Worm (Caenorhabditis elegans) whole organism, L4 larva: ENCODE measurements around the gene F22B5.6.

ENCODE experiments used
- D1046.2 ChIP-seq: fragments of 200-800 bp; sonication (Bioruptor generic); IDR thresholded peaks from 2 replicates; pipeline ENCODE4 v1.3.6; 2022; ENCODE audit warnings: missing genetic modification characterization, missing compliant biosample characterization
- F10B5.3 ChIP-seq: sonication (generic microtip); optimal IDR thresholded peaks from 2 replicates; lab custom pipeline; 2016; ENCODE audit warnings: mild to moderate bottlenecking, missing genetic modification characterization, missing compliant biosample characterization
- R02D3.7 ChIP-seq: fragments of 150-350 bp; sonication (generic microtip); optimal IDR thresholded peaks from 3 replicates; lab custom pipeline; 2014; ENCODE audit warnings: missing biosample characterization, missing genetic modification characterization
- T20F7.1 ChIP-seq: fragments of 200-800 bp; sonication (Bioruptor generic); optimal IDR thresholded peaks from 2 replicates; lab custom pipeline; 2018; ENCODE audit warnings: mild to moderate bottlenecking, missing genetic modification characterization, missing compliant biosample characterization
- Y75B8A.6 ChIP-seq: fragments of 200-800 bp; sonication (Bioruptor generic); IDR thresholded peaks from 2 replicates; pipeline ENCODE4 v1.3.6; 2022; ENCODE audit warnings: missing genetic modification reagents, missing genetic modification characterization, missing compliant biosample characterization
- ZK546.5 ChIP-seq, 2 experiments: sonication (generic microtip); optimal IDR thresholded peaks; 2 replicates each; lab custom pipeline; 2017; ENCODE audit warnings: missing biosample characterization in 2 of 2, missing genetic modification characterization in 2 of 2
- aha-1 ChIP-seq: fragments of 150-350 bp; peaks from one replicate; lab custom pipeline; 2014; ENCODE audit warnings: missing biosample characterization, missing genetic modification characterization
- ama-1 ChIP-seq: fragments of 150-350 bp; optimal IDR thresholded peaks from 2 replicates; lab custom pipeline; 2014; ENCODE audit warnings: inconsistent platforms, mixed read lengths
- arid-1 ChIP-seq: fragments of 200-800 bp; sonication (Bioruptor generic); conservative IDR thresholded peaks from 2 replicates; pipeline ENCODE4 v1.3.6; 2022; ENCODE audit warnings: missing genetic modification reagents, missing genetic modification characterization, missing compliant biosample characterization
- attf-4 ChIP-seq: sonication (generic microtip); optimal IDR thresholded peaks from 3 replicates; lab custom pipeline; 2017; ENCODE audit warnings: missing biosample characterization, missing genetic modification characterization
- ceh-32 ChIP-seq: sonication (generic microtip); optimal IDR thresholded peaks from 2 replicates; lab custom pipeline; 2016; ENCODE audit warnings: mild to moderate bottlenecking, missing genetic modification characterization, missing compliant biosample characterization; ENCODE audit not compliant: poor library complexity
- ceh-62 ChIP-seq: sonication (generic microtip); optimal IDR thresholded peaks from 2 replicates; lab custom pipeline; 2017; ENCODE audit warnings: missing biosample characterization, missing genetic modification characterization
- daf-16 ChIP-seq, 3 experiments: sonication (generic microtip); optimal IDR thresholded peaks; 2 replicates each; lab custom pipeline; 2016 to 2017; ENCODE audit warnings: missing genetic modification characterization in 3 of 3, missing genetic modification reagents in 3 of 3, mild to moderate bottlenecking in 2 of 3, missing compliant biosample characterization in 2 of 3, missing biosample characterization in 1 of 3, moderate library complexity in 1 of 3
- daf-8 ChIP-seq: fragments of 200-800 bp; sonication (Bioruptor generic); IDR thresholded peaks from 2 replicates; pipeline ENCODE4 v1.3.6; 2022; ENCODE audit warnings: missing genetic modification characterization, missing compliant biosample characterization
- dmd-6 ChIP-seq: fragments of 200-800 bp; sonication (Bioruptor generic); IDR thresholded peaks from 2 replicates; pipeline ENCODE4 v1.3.6; 2022; ENCODE audit warnings: missing genetic modification reagents, missing genetic modification characterization, missing compliant biosample characterization
- dmd-9 ChIP-seq: fragments of 200-800 bp; sonication (Bioruptor generic); IDR thresholded peaks from 2 replicates; pipeline ENCODE4 v1.3.6; 2022; ENCODE audit warnings: missing genetic modification reagents, missing genetic modification characterization, missing compliant biosample characterization
- dpl-1 ChIP-seq: fragments of 150-350 bp; optimal IDR thresholded peaks from 2 replicates; lab custom pipeline; 2014; ENCODE audit warnings: missing biosample characterization, missing genetic modification reagents, missing genetic modification characterization
- egl-27 ChIP-seq: sonication (generic microtip); optimal IDR thresholded peaks from 3 replicates; lab custom pipeline; 2017; ENCODE audit warnings: missing biosample characterization, missing genetic modification reagents, missing genetic modification characterization
- egl-43 ChIP-seq: fragments of 200-800 bp; sonication (Bioruptor generic); IDR thresholded peaks from 2 replicates; pipeline ENCODE4 v1.3.6; 2022; ENCODE audit warnings: missing genetic modification reagents, missing genetic modification characterization, missing compliant biosample characterization
- gei-8 ChIP-seq: fragments of 200-800 bp; sonication (Bioruptor generic); optimal IDR thresholded peaks from 2 replicates; lab custom pipeline; 2018; ENCODE audit warnings: mild to moderate bottlenecking, missing genetic modification characterization, missing compliant biosample characterization
- hlh-30 ChIP-seq: sonication (generic microtip); optimal IDR thresholded peaks from 2 replicates; lab custom pipeline; 2017; ENCODE audit warnings: antibody characterized with exemption, mild to moderate bottlenecking, missing genetic modification characterization, missing compliant biosample characterization; ENCODE audit not compliant: insufficient read depth
- lin-15B ChIP-seq: fragments of 150-350 bp; sonication (generic microtip); optimal IDR thresholded peaks from 3 replicates; lab custom pipeline; 2014; ENCODE audit warnings: missing biosample characterization, missing genetic modification characterization
- lin-38 ChIP-seq: fragments of 200-800 bp; sonication (Bioruptor generic); IDR thresholded peaks from 2 replicates; pipeline ENCODE4 v1.3.6; 2022; ENCODE audit warnings: missing genetic modification reagents, missing genetic modification characterization, missing compliant biosample characterization
- lir-3 ChIP-seq: sonication (generic microtip); optimal IDR thresholded peaks from 2 replicates; lab custom pipeline; 2016; ENCODE audit warnings: mild to moderate bottlenecking, missing genetic modification characterization, missing compliant biosample characterization
- madf-9 ChIP-seq: fragments of 200-800 bp; sonication (Bioruptor generic); conservative IDR thresholded peaks from 2 replicates; pipeline ENCODE4 v1.3.6; 2022; ENCODE audit warnings: missing genetic modification reagents, missing genetic modification characterization, missing compliant biosample characterization
- mdl-1 ChIP-seq, 2 experiments: fragments of 150-350 bp in 1 of 2; sonication (generic microtip) in 1 of 2; optimal IDR thresholded peaks; 2 replicates each; lab custom pipeline; 2014 to 2017; ENCODE audit warnings: missing biosample characterization in 2 of 2, missing genetic modification characterization in 2 of 2
- mdt-29 ChIP-seq: fragments of 200-800 bp; sonication (Bioruptor generic); IDR thresholded peaks from 2 replicates; pipeline ENCODE4 v1.3.6; 2022; ENCODE audit warnings: missing genetic modification reagents, missing genetic modification characterization, missing compliant biosample characterization
- mes-2 ChIP-seq: sonication (generic microtip); optimal IDR thresholded peaks from 2 replicates; lab custom pipeline; 2016; ENCODE audit warnings: missing genotype, mild to moderate bottlenecking, missing genetic modification characterization, missing compliant biosample characterization; ENCODE audit not compliant: poor library complexity, severe bottlenecking
- mxl-3 ChIP-seq: fragments of 200-800 bp; sonication (Bioruptor generic); optimal IDR thresholded peaks from 2 replicates; lab custom pipeline; 2018; ENCODE audit warnings: mild to moderate bottlenecking, missing genetic modification characterization, missing compliant biosample characterization
- nhr-10 ChIP-seq: fragments of 150-350 bp; optimal IDR thresholded peaks from 2 replicates; lab custom pipeline; 2014; ENCODE audit warnings: missing biosample characterization, missing genetic modification characterization
- nhr-11 ChIP-seq: fragments of 150-350 bp; optimal IDR thresholded peaks from 2 replicates; lab custom pipeline; 2014; ENCODE audit warnings: missing biosample characterization, missing genetic modification characterization
- nhr-111 ChIP-seq: fragments of 200-800 bp; sonication (Bioruptor generic); optimal IDR thresholded peaks from 2 replicates; lab custom pipeline; 2018; ENCODE audit warnings: mild to moderate bottlenecking, missing genetic modification characterization, missing compliant biosample characterization
- nhr-237 ChIP-seq: sonication (generic microtip); optimal IDR thresholded peaks from 2 replicates; lab custom pipeline; 2017; ENCODE audit warnings: missing biosample characterization, missing genetic modification characterization
- nhr-25 ChIP-seq: sonication (generic microtip); optimal IDR thresholded peaks from 2 replicates; lab custom pipeline; 2017; ENCODE audit warnings: missing genetic modification characterization, mild to moderate bottlenecking, missing compliant biosample characterization, antibody characterized with exemption, moderate library complexity, borderline replicate concordance; ENCODE audit not compliant: insufficient read depth
- nhr-48 ChIP-seq: sonication (generic microtip); optimal IDR thresholded peaks from 2 replicates; lab custom pipeline; 2016; ENCODE audit warnings: mild to moderate bottlenecking, missing genetic modification characterization, missing compliant biosample characterization
- nhr-77 ChIP-seq: fragments of 150-350 bp; optimal IDR thresholded peaks from 2 replicates; lab custom pipeline; 2014; ENCODE audit warnings: missing biosample characterization, missing genetic modification characterization
- pha-4 ChIP-seq, 2 experiments: fragments of 150-350 bp in 1 of 2; fragments of 200-800 bp in 1 of 2; sonication (Bioruptor generic) in 1 of 2; IDR thresholded peaks in 1 of 2; optimal IDR thresholded peaks in 1 of 2; 2 replicates each; pipeline versions ENCODE4 v1.3.6 to Lab custom; 2014 to 2022; ENCODE audit warnings: missing genetic modification characterization in 2 of 2, missing genetic modification reagents in 2 of 2, missing biosample characterization in 1 of 2, missing compliant biosample characterization in 1 of 2
- saeg-2 ChIP-seq: fragments of 200-800 bp; sonication (Bioruptor generic); IDR thresholded peaks from 2 replicates; pipeline ENCODE4 v1.3.6; 2022; ENCODE audit warnings: missing genetic modification reagents, missing genetic modification characterization, missing compliant biosample characterization
- sdz-12 ChIP-seq: fragments of 200-800 bp; sonication (Bioruptor generic); optimal IDR thresholded peaks from 2 replicates; lab custom pipeline; 2018; ENCODE audit warnings: mild to moderate bottlenecking, missing genetic modification characterization, missing compliant biosample characterization
- set-16 ChIP-seq: fragments of 200-800 bp; sonication (Bioruptor generic); IDR thresholded peaks from 2 replicates; pipeline ENCODE4 v1.3.6; 2022; ENCODE audit warnings: missing genetic modification reagents, missing genetic modification characterization, missing compliant biosample characterization
- skn-1 ChIP-seq: fragments of 150-350 bp; optimal IDR thresholded peaks from 2 replicates; lab custom pipeline; 2014; ENCODE audit warnings: missing biosample characterization, missing genetic modification characterization
- snpc-1.2 ChIP-seq: fragments of 200-800 bp; sonication (Bioruptor generic); IDR thresholded peaks from 2 replicates; pipeline ENCODE4 v1.3.6; 2022; ENCODE audit warnings: missing genetic modification reagents, missing genetic modification characterization, missing compliant biosample characterization
- spr-1 ChIP-seq: sonication (generic microtip); optimal IDR thresholded peaks from 2 replicates; lab custom pipeline; 2016; ENCODE audit warnings: mild to moderate bottlenecking, missing genetic modification characterization, missing compliant biosample characterization
- tag-97 ChIP-seq: fragments of 200-800 bp; sonication (Bioruptor generic); IDR thresholded peaks from 2 replicates; pipeline ENCODE4 v1.3.6; 2022; ENCODE audit warnings: missing genetic modification characterization, missing compliant biosample characterization
- tra-1 ChIP-seq: fragments of 200-800 bp; sonication (Bioruptor generic); IDR thresholded peaks from 2 replicates; pipeline ENCODE4 v1.3.6; 2022; ENCODE audit warnings: missing genetic modification reagents, missing genetic modification characterization, missing compliant biosample characterization
- unc-39 ChIP-seq: sonication (generic microtip); optimal IDR thresholded peaks from 2 replicates; lab custom pipeline; 2017; ENCODE audit warnings: missing biosample characterization, missing genetic modification characterization
- vab-7 ChIP-seq: fragments of 200-800 bp; sonication (Bioruptor generic); IDR thresholded peaks from 2 replicates; pipeline ENCODE4 v1.3.6; 2022; ENCODE audit warnings: missing genetic modification reagents, missing genetic modification characterization, missing compliant biosample characterization
- zag-1 ChIP-seq: fragments of 150-350 bp; optimal IDR thresholded peaks from 2 replicates; lab custom pipeline; 2014; ENCODE audit warnings: missing biosample characterization, missing genetic modification characterization
- ztf-11 ChIP-seq: fragments of 150-350 bp; optimal IDR thresholded peaks from 2 replicates; lab custom pipeline; 2014; ENCODE audit warnings: missing biosample characterization, missing genetic modification characterization

Gene F22B5.6

DNA sequence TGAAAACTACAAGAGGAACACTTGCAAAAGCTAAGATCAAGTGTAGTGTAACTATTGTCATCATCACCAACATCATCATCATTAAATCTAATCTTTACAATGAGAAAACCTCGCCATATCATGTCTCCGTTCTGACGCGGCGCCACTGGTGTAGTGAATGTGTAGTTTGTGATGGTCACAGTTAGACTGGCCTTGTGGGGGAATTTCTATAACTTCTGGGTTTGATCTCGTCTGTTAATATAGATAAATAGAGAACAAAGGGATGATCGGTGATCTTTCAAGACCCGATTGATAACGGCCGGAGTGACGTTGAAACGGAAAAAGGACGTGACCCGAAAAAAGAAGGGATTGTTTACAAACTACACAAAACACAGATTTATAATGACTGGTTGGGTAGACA lies 15.2 kb downstream of the F22B5.6 start (continued):
- TF ChIP-seq mdt-29 (GFP tag; lab: Robert Waterston, UW) = no peak
- TF ChIP-seq dmd-9 (GFP tag; lab: Robert Waterston, UW) = no peak
- TF ChIP-seq daf-8 (GFP tag; lab: Robert Waterston, UW) = no peak
- TF ChIP-seq zag-1 = no peak
- TF ChIP-seq T20F7.1 = no peak
- TF ChIP-seq D1046.2 (GFP tag; lab: Robert Waterston, UW) = no peak
- no peak for TF ChIP-seq daf-16 (GFP tag; optimal IDR thresholded peaks at IDR 0.05; lab: Kevin White, UChicago)
- no peak for TF ChIP-seq daf-16 (tag; optimal IDR thresholded peaks at IDR 0.05; lab: Kevin White, UChicago)
- TF ChIP-seq attf-4 = no peak
- TF ChIP-seq nhr-111 = no peak
- TF ChIP-seq tra-1 (GFP tag; lab: Robert Waterston, UW) = no peak
- no peak for TF ChIP-seq lir-3
- no peak for TF ChIP-seq tag-97 (GFP tag; lab: Robert Waterston, UW)
- no peak for TF ChIP-seq egl-43
- TF ChIP-seq F10B5.3 (tag; lab: Kevin White, UChicago) = no peak
- TF ChIP-seq gei-8 = no peak
- peak; percentile 34 for TF ChIP-seq nhr-25 (tag; lab: Kevin White, UChicago)
- no peak for TF ChIP-seq sdz-12 (GFP tag; lab: Kevin White, UChicago)
- peak; percentile 18; the same call in 1 of the 2 replicates for TF ChIP-seq dmd-6 (GFP tag; lab: Robert Waterston, UW)
- no peak for TF ChIP-seq snpc-1.2 (GFP tag; lab: Robert Waterston, UW)
- TF ChIP-seq ama-1 (lab: Kevin White, UChicago) = no peak
- TF ChIP-seq egl-27 (tag; lab: Kevin White, UChicago) = no peak
- TF ChIP-seq lin-15B (tag; lab: Kevin White, UChicago) = no peak
- TF ChIP-seq nhr-237 (tag; lab: Kevin White, UChicago) = no peak
- no peak for TF ChIP-seq nhr-48 (tag; lab: Kevin White, UChicago)
- TF ChIP-seq ceh-62 (tag; lab: Kevin White, UChicago) = no peak
- TF ChIP-seq mes-2 (tag; lab: Kevin White, UChicago) = no peak
- TF ChIP-seq R02D3.7 (tag; lab: Kevin White, UChicago) = no peak
- no peak for TF ChIP-seq nhr-77 (tag; lab: Kevin White, UChicago)
- no peak for TF ChIP-seq mxl-3 (GFP tag; lab: Kevin White, UChicago)
- no peak for TF ChIP-seq pha-4 (GFP tag; IDR thresholded peaks at IDR 0.05; lab: Robert Waterston, UW)
- TF ChIP-seq pha-4 (tag; optimal IDR thresholded peaks at IDR 0.05; lab: Kevin White, UChicago) = no peak
- TF ChIP-seq skn-1 = no peak
- no peak for TF ChIP-seq set-16 (GFP tag; lab: Robert Waterston, UW)
- no peak for TF ChIP-seq unc-39 (tag; lab: Kevin White, UChicago)
- peak; percentile 5 for TF ChIP-seq aha-1 (tag; lab: Kevin White, UChicago)
- no peak for TF ChIP-seq vab-7
- TF ChIP-seq ceh-32 (tag; lab: Kevin White, UChicago) = no peak
- peak in 1 of 2 experiments; percentile 67 for TF ChIP-seq mdl-1 (tag; optimal IDR thresholded peaks at IDR 0.05; lab: Kevin White, UChicago)
- TF ChIP-seq lin-38 = no peak
- no peak for TF ChIP-seq dpl-1 (GFP tag; lab: Kevin White, UChicago)
- no peak for TF ChIP-seq madf-9 (GFP tag; lab: Robert Waterston, UW)
- no peak for TF ChIP-seq arid-1 (GFP tag; lab: Robert Waterston, UW)
- TF ChIP-seq ZK546.5 (tag; optimal IDR thresholded peaks at IDR 0.05; lab: Kevin White, UChicago) = no peak
- TF ChIP-seq spr-1 = no peak
- TF ChIP-seq nhr-11 (tag; lab: Kevin White, UChicago) = no peak
- no peak for TF ChIP-seq Y75B8A.6 (GFP tag; lab: Robert Waterston, UW)
- peak; percentile 47 for TF ChIP-seq hlh-30
- TF ChIP-seq saeg-2 (GFP tag; lab: Robert Waterston, UW) = no peak
- TF ChIP-seq ztf-11 (tag; lab: Kevin White, UChicago) = no peak
- peak; percentile 51 for TF ChIP-seq nhr-10 (tag; lab: Kevin White, UChicago)
